Worm (Caenorhabditis elegans) whole organism, L1 larva: ENCODE data around the gene fln-1.

Source experiments
- C34B4.2 ChIP-seq: sonication (generic microtip); optimal IDR thresholded peaks from 2 replicates; lab custom pipeline; 2017; ENCODE audit warnings: mild to moderate bottlenecking, missing genetic modification characterization, missing compliant biosample characterization
- dsc-1 ChIP-seq: sonication (generic microtip); optimal IDR thresholded peaks from 2 replicates; lab custom pipeline; 2016; ENCODE audit warnings: mild to moderate bottlenecking, missing genetic modification characterization, missing compliant biosample characterization
- pax-3 ChIP-seq: fragments of 200-800 bp; sonication (Bioruptor generic); optimal IDR thresholded peaks from 2 replicates; lab custom pipeline; 2018; ENCODE audit warnings: mild to moderate bottlenecking, missing genetic modification characterization, moderate library complexity, missing compliant biosample characterization
- unc-62 ChIP-seq: fragments of 150-350 bp; optimal IDR thresholded peaks from 2 replicates; lab custom pipeline; 2014; ENCODE audit warnings: missing biosample characterization, missing genetic modification reagents, missing genetic modification characterization

- TF ChIP-seq dsc-1 (tag; lab: Kevin White, UChicago): no peak
- no peak for TF ChIP-seq C34B4.2 (tag; lab: Kevin White, UChicago)
- no peak for TF ChIP-seq unc-62
- TF ChIP-seq pax-3 (tag; lab: Kevin White, UChicago): no peak
Observed at ce11 chrIV:330523-330922, 45.3 kb downstream of the fln-1 start, which contains the start of gene F18F11.4.
